Worm (Caenorhabditis elegans): ENCODE results near the gene Y69A2AR.1.
A peak's percentile ranks its signal among the peaks of the same experiment; 100 is the strongest.

Y69A2AR.1 gene

ce11 chrIV:2703927-2704401 lies 37.1 kb downstream of the Y69A2AR.1 start, which contains the start of gene Y94H6A.5 (continued):
- TF ChIP-seq saeg-2 (GFP tag; IDR thresholded peaks at IDR 0.05) (no peak), snpc-4 (tag; optimal IDR thresholded peaks at IDR 0.05) (no peak), lin-38 (GFP tag; IDR thresholded peaks at IDR 0.05) (peak; percentile 55), nhr-11 (tag; optimal IDR thresholded peaks at IDR 0.05) (no peak), T26A8.4 (GFP tag; IDR thresholded peaks at IDR 0.05) (peak; percentile 61), rbr-2 (tag; optimal IDR thresholded peaks at IDR 0.05) (peak; percentile 39), tra-1 (GFP tag; IDR thresholded peaks at IDR 0.05) (no peak), ZK337.2 (GFP tag; IDR thresholded peaks at IDR 0.05) (no peak), ceh-20 (GFP tag; IDR thresholded peaks at IDR 0.05) (0 out of 2 replicates have a peak, but pooled peaks have one; percentile 25), F26F4.8 (GFP tag; conservative IDR thresholded peaks at IDR 0.05) (no peak), mxl-3 (GFP tag; optimal IDR thresholded peaks at IDR 0.05) (no peak), attf-4 (tag; optimal IDR thresholded peaks at IDR 0.05) (no peak), Y105C5A.15 (GFP tag; IDR thresholded peaks at IDR 0.05) (no peak), lin-1 (GFP tag; IDR thresholded peaks at IDR 0.05) (no peak), nhr-111 (GFP tag; optimal IDR thresholded peaks at IDR 0.05) (no peak), spr-1 (tag; optimal IDR thresholded peaks at IDR 0.05) (no peak), F44E2.7 (GFP tag; IDR thresholded peaks at IDR 0.05) (no peak), zip-11 (GFP tag; IDR thresholded peaks at IDR 0.05) (no peak), tag-97 (GFP tag; IDR thresholded peaks at IDR 0.05) (no peak), unc-39 (tag; optimal IDR thresholded peaks at IDR 0.05) (no peak), Y5F2A.4 (GFP tag; optimal IDR thresholded peaks at IDR 0.05) (no peak), dmd-9 (GFP tag; IDR thresholded peaks at IDR 0.05) (no peak), unc-130 (GFP tag; optimal IDR thresholded peaks at IDR 0.05) (peak; percentile 30), daf-8 (GFP tag; IDR thresholded peaks at IDR 0.05) (no peak), dve-1 (tag; optimal IDR thresholded peaks at IDR 0.05; ENCODE audit: insufficient read depth) (peak; percentile 17), mdl-1 (tag; optimal IDR thresholded peaks at IDR 0.05) (no peak), dmd-6 (GFP tag; IDR thresholded peaks at IDR 0.05) (peak; percentile 15; the same call in 1 of the 2 replicates), egl-43 (GFP tag; IDR thresholded peaks at IDR 0.05) (no peak), dmd-8 (GFP tag; IDR thresholded peaks at IDR 0.05) (no peak), ctbp-1 (GFP tag; IDR thresholded peaks at IDR 0.05) (no peak), nhr-102 (tag; optimal IDR thresholded peaks at IDR 0.05) (peak; percentile 16), skn-1 (tag; optimal IDR thresholded peaks at IDR 0.05) (no peak), cey-2 (tag; optimal IDR thresholded peaks at IDR 0.05; ENCODE audit: borderline replicate concordance, insufficient read depth) (no peak), arid-1 (GFP tag; conservative IDR thresholded peaks at IDR 0.05) (0 out of 2 replicates have a peak, but pooled peaks have one; percentile 33), nhr-10 (tag; optimal IDR thresholded peaks at IDR 0.05) (no peak), lin-15B (tag; optimal IDR thresholded peaks at IDR 0.05) (no peak), nhr-41 (GFP tag; IDR thresholded peaks at IDR 0.05) (no peak), pqm-1 (tag; optimal IDR thresholded peaks at IDR 0.05) (no peak), aly-2 (tag; optimal IDR thresholded peaks at IDR 0.05) (no peak), nhr-237 (tag; optimal IDR thresholded peaks at IDR 0.05) (no peak), dpl-1 (GFP tag; optimal IDR thresholded peaks at IDR 0.05) (peak; percentile 52), T20F7.1 (GFP tag; optimal IDR thresholded peaks at IDR 0.05) (no peak), ztf-7 (tag; optimal IDR thresholded peaks at IDR 0.05) (no peak), ztf-11 (tag; optimal IDR thresholded peaks at IDR 0.05) (no peak), ceh-62 (tag; optimal IDR thresholded peaks at IDR 0.05) (no peak), zfp-2 (tag; optimal IDR thresholded peaks at IDR 0.05) (no peak), ama-1 (optimal IDR thresholded peaks at IDR 0.05) (peak; percentile 89), mdt-29 (GFP tag; IDR thresholded peaks at IDR 0.05) (no peak), hmg-1.1 (GFP tag; IDR thresholded peaks at IDR 0.05) (no peak), F10B5.3 (tag; optimal IDR thresholded peaks at IDR 0.05) (no peak), hlh-11 (tag; optimal IDR thresholded peaks at IDR 0.05) (peak; percentile 25), ceh-44 (GFP tag; IDR thresholded peaks at IDR 0.05) (no peak), ceh-32 (tag; optimal IDR thresholded peaks at IDR 0.05; ENCODE audit: poor library complexity) (no peak)

Data from whole organism, L4 larva.